Fruit fly (Drosophila melanogaster) whole organism, embryonic: ENCODE results near the gene ss.

ENCODE experiments used
- CG10565 ChIP-seq: fragments of 200-800 bp; sonication (Bioruptor generic); optimal IDR thresholded peaks from 3 replicates; lab custom pipeline; 2016; ENCODE audit warnings: missing biosample characterization, mild to moderate bottlenecking, missing genetic modification characterization
- CG12219 ChIP-seq: fragments of 200-800 bp; sonication (Bioruptor generic); optimal IDR thresholded peaks from 3 replicates; lab custom pipeline; 2018; ENCODE audit warnings: missing biosample characterization, mild to moderate bottlenecking, missing genetic modification characterization
- CG1233 ChIP-seq: fragments of 200-800 bp; sonication (Bioruptor generic); optimal IDR thresholded peaks from 4 replicates; lab custom pipeline; 2018; ENCODE audit warnings: missing biosample characterization, mild to moderate bottlenecking, missing genetic modification characterization
- CG12769 ChIP-seq: fragments of 200-800 bp; sonication (Bioruptor generic); optimal IDR thresholded peaks from 2 replicates; lab custom pipeline; 2019; ENCODE audit warnings: missing biosample characterization, mild to moderate bottlenecking, missing genetic modification characterization, moderate library complexity
- CG14050 ChIP-seq: fragments of 200-800 bp; sonication (Bioruptor generic); IDR thresholded peaks from 3 replicates; pipeline ENCODE4 v1.3.6; 2022; ENCODE audit warnings: missing biosample characterization, missing genetic modification characterization
- CG15479 ChIP-seq: fragments of 200-800 bp; sonication (Bioruptor generic); optimal IDR thresholded peaks from 3 replicates; lab custom pipeline; 2019; ENCODE audit warnings: missing biosample characterization, mild to moderate bottlenecking, missing genetic modification characterization, moderate library complexity
- CG17186 ChIP-seq: fragments of 200-800 bp; sonication (Bioruptor generic); optimal IDR thresholded peaks from 3 replicates; lab custom pipeline; 2017; ENCODE audit warnings: missing biosample characterization, missing genetic modification reagents, missing genetic modification characterization
- CG1832 ChIP-seq: fragments of 200-800 bp; sonication (Bioruptor generic); optimal IDR thresholded peaks from 2 replicates; lab custom pipeline; 2017; ENCODE audit warnings: missing biosample characterization, mild to moderate bottlenecking, missing genetic modification characterization, inconsistent platforms
- CG2116 ChIP-seq: fragments of 200-800 bp; sonication (Bioruptor generic); optimal IDR thresholded peaks from 3 replicates; lab custom pipeline; 2018; ENCODE audit warnings: missing biosample characterization, mild to moderate bottlenecking, missing genetic modification characterization
- CG2199 ChIP-seq: fragments of 200-800 bp; sonication (Bioruptor generic); IDR thresholded peaks from 3 replicates; pipeline ENCODE4 v1.3.6; 2022; ENCODE audit warnings: missing biosample characterization, missing genetic modification characterization
- CG2712 ChIP-seq: fragments of 200-800 bp; optimal IDR thresholded peaks from 3 replicates; lab custom pipeline; 2019; ENCODE audit warnings: missing biosample characterization, mild to moderate bottlenecking, missing genetic modification characterization, moderate library complexity
- CG30020 ChIP-seq: fragments of 200-800 bp; optimal IDR thresholded peaks from 2 replicates; lab custom pipeline; 2019; ENCODE audit warnings: missing biosample characterization, mild to moderate bottlenecking, missing genetic modification characterization, moderate library complexity
- CG32772 ChIP-seq: fragments of 200-800 bp; sonication (Bioruptor generic); IDR thresholded peaks from 2 replicates; pipeline ENCODE4 v1.3.6; 2022; ENCODE audit warnings: missing biosample characterization, missing genetic modification characterization
- CG33213 ChIP-seq: fragments of 200-800 bp; sonication (Bioruptor generic); optimal IDR thresholded peaks from 3 replicates; lab custom pipeline; 2016; ENCODE audit warnings: missing biosample characterization, missing genetic modification characterization
- CG3847 ChIP-seq: fragments of 200-800 bp; sonication (Bioruptor generic); IDR thresholded peaks from 2 replicates; pipeline ENCODE4 v1.3.6; 2022; ENCODE audit warnings: missing biosample characterization, missing genetic modification characterization
- CG4617 ChIP-seq: fragments of 200-800 bp; sonication (Bioruptor generic); optimal IDR thresholded peaks from 3 replicates; lab custom pipeline; 2016; ENCODE audit warnings: missing biosample characterization, missing genetic modification characterization, borderline replicate concordance
- CG4820 ChIP-seq: fragments of 200-800 bp; sonication (Bioruptor generic); optimal IDR thresholded peaks from 3 replicates; lab custom pipeline; 2016; ENCODE audit warnings: missing biosample characterization, missing genetic modification characterization
- CG7963 ChIP-seq: fragments of 200-800 bp; sonication (Bioruptor generic); IDR thresholded peaks from 3 replicates; pipeline ENCODE4 v1.3.6; 2022; ENCODE audit warnings: missing biosample characterization, missing genetic modification characterization; ENCODE audit not compliant: partially characterized antibody
- CG8359 ChIP-seq: fragments of 200-800 bp; sonication (Bioruptor generic); optimal IDR thresholded peaks from 2 replicates; lab custom pipeline; 2017; ENCODE audit warnings: missing biosample characterization, mild to moderate bottlenecking, missing genetic modification characterization, borderline replicate concordance
- CG8944 ChIP-seq: fragments of 200-800 bp; sonication (Bioruptor generic); optimal IDR thresholded peaks from 3 replicates; lab custom pipeline; 2016; ENCODE audit warnings: missing biosample characterization, missing genetic modification characterization
- CHES-1-like ChIP-seq: fragments of 200-800 bp; sonication (Bioruptor generic); optimal IDR thresholded peaks from 2 replicates; lab custom pipeline; 2016; ENCODE audit warnings: missing biosample characterization, missing genetic modification characterization
- Dp ChIP-seq: fragments of 200-800 bp; sonication (Bioruptor generic); optimal IDR thresholded peaks from 2 replicates; lab custom pipeline; 2018; ENCODE audit warnings: missing biosample characterization, mild to moderate bottlenecking, missing genetic modification characterization, moderate library complexity
- Dref ChIP-seq: fragments of 200-800 bp; sonication (Bioruptor generic); IDR thresholded peaks from 2 replicates; pipeline ENCODE4 v1.3.6; 2022; ENCODE audit warnings: missing biosample characterization, missing genetic modification characterization
- E2f2 ChIP-seq: fragments of 200-800 bp; sonication (Bioruptor generic); IDR thresholded peaks from 2 replicates; pipeline ENCODE4 v1.3.6; 2022; ENCODE audit warnings: missing biosample characterization, missing genetic modification characterization
- Ets97D ChIP-seq: fragments of 200-800 bp; sonication (Bioruptor generic); optimal IDR thresholded peaks from 3 replicates; lab custom pipeline; 2016; ENCODE audit warnings: missing biosample characterization, missing genetic modification characterization
- Hr78 ChIP-seq, 2 experiments: fragments of 200-800 bp in 1 of 2; fragments of >200 bp in 1 of 2; sonication (Bioruptor generic) in 1 of 2; optimal IDR thresholded peaks; 2 replicates each; lab custom pipeline; 2017 to 2019; ENCODE audit warnings: missing biosample characterization in 2 of 2, missing genetic modification characterization in 2 of 2, mild to moderate bottlenecking in 1 of 2, moderate library complexity in 1 of 2
- Kr ChIP-seq: fragments of 200-800 bp; sonication (Bioruptor generic); optimal IDR thresholded peaks from 2 replicates; lab custom pipeline; 2017; ENCODE audit warnings: missing biosample characterization, mild to moderate bottlenecking, missing genetic modification characterization
- MBD-R2 ChIP-seq: fragments of 200-800 bp; sonication (Bioruptor generic); IDR thresholded peaks from 2 replicates; pipeline ENCODE4 v1.3.6; 2022; ENCODE audit warnings: missing biosample characterization, missing genetic modification characterization
- MESR4 ChIP-seq: fragments of 200-800 bp; sonication (Bioruptor generic); optimal IDR thresholded peaks from 2 replicates; lab custom pipeline; 2018; ENCODE audit warnings: missing biosample characterization, mild to moderate bottlenecking, missing genetic modification characterization, moderate library complexity
- Nf-YC ChIP-seq: fragments of 200-800 bp; optimal IDR thresholded peaks from 3 replicates; lab custom pipeline; 2019; ENCODE audit warnings: missing biosample characterization, mild to moderate bottlenecking, missing genetic modification characterization, moderate library complexity
- Opbp ChIP-seq: fragments of 200-800 bp; sonication (Bioruptor generic); IDR thresholded peaks from 3 replicates; pipeline ENCODE4 v1.3.6; 2022; ENCODE audit warnings: missing biosample characterization, missing genetic modification characterization; ENCODE audit not compliant: partially characterized antibody
- Pdp1 ChIP-seq, 2 experiments: fragments of 200-800 bp; sonication (Bioruptor generic); optimal IDR thresholded peaks; 3 replicates each; lab custom pipeline; 2016; ENCODE audit warnings: missing biosample characterization in 2 of 2, missing genetic modification characterization in 2 of 2, mild to moderate bottlenecking in 1 of 2, moderate library complexity in 1 of 2
- Sin3A ChIP-seq: fragments of >200 bp; optimal IDR thresholded peaks from 2 replicates; lab custom pipeline; 2018
- Sry-δ ChIP-seq: fragments of 200-800 bp; sonication (Bioruptor generic); optimal IDR thresholded peaks from 2 replicates; lab custom pipeline; 2016; ENCODE audit warnings: missing biosample characterization, missing genetic modification characterization
- YL-1 ChIP-seq: fragments of 200-800 bp; sonication (Bioruptor generic); optimal IDR thresholded peaks from 3 replicates; lab custom pipeline; 2017; ENCODE audit warnings: missing biosample characterization, mild to moderate bottlenecking, missing genetic modification characterization
- amos ChIP-seq: fragments of 200-800 bp; sonication (Bioruptor generic); IDR thresholded peaks from 2 replicates; pipeline ENCODE4 v1.3.6; 2022; ENCODE audit warnings: missing biosample characterization, missing genetic modification characterization; ENCODE audit not compliant: partially characterized antibody
- bsh ChIP-seq, 2 experiments: fragments of 200-800 bp; sonication (Bioruptor generic); optimal IDR thresholded peaks; 2 replicates each; lab custom pipeline; 2017 to 2018; ENCODE audit warnings: mild to moderate bottlenecking in 2 of 2, missing biosample characterization in 2 of 2, missing genetic modification characterization in 2 of 2, moderate library complexity in 1 of 2
- crp ChIP-seq, 2 experiments: fragments of 200-800 bp; sonication (Bioruptor generic); optimal IDR thresholded peaks; 2 replicates in 1 of 2; 3 replicates in 1 of 2; lab custom pipeline; 2017; ENCODE audit warnings: missing biosample characterization in 2 of 2, missing genetic modification characterization in 2 of 2, mild to moderate bottlenecking in 1 of 2, moderate library complexity in 1 of 2
- dm ChIP-seq: fragments of 200-800 bp; sonication (Bioruptor generic); optimal IDR thresholded peaks from 3 replicates; lab custom pipeline; 2016; ENCODE audit warnings: missing biosample characterization, missing genetic modification characterization
- ftz-f1 ChIP-seq: fragments of 200-800 bp; sonication (Bioruptor generic); optimal IDR thresholded peaks from 2 replicates; lab custom pipeline; 2016; ENCODE audit warnings: missing biosample characterization, missing genetic modification characterization
- grau ChIP-seq: fragments of 200-800 bp; optimal IDR thresholded peaks from 3 replicates; lab custom pipeline; 2019; ENCODE audit warnings: missing biosample characterization, mild to moderate bottlenecking, missing genetic modification characterization, moderate library complexity
- grn ChIP-seq: fragments of 200-800 bp; sonication (Bioruptor generic); optimal IDR thresholded peaks from 3 replicates; lab custom pipeline; 2017; ENCODE audit warnings: missing biosample characterization, missing genetic modification characterization
- kay ChIP-seq: fragments of 200-800 bp; sonication (Bioruptor generic); optimal IDR thresholded peaks from 2 replicates; lab custom pipeline; 2016; ENCODE audit warnings: missing biosample characterization, missing genetic modification characterization
- lbe ChIP-seq: fragments of 200-800 bp; sonication (Bioruptor generic); optimal IDR thresholded peaks from 2 replicates; lab custom pipeline; 2016; ENCODE audit warnings: missing biosample characterization, mild to moderate bottlenecking, missing genetic modification characterization
- lilli ChIP-seq: fragments of 200-800 bp; sonication (Bioruptor generic); optimal IDR thresholded peaks from 3 replicates; lab custom pipeline; 2016; ENCODE audit warnings: missing biosample characterization, missing genetic modification characterization
- luna ChIP-seq: fragments of 200-800 bp; sonication (Bioruptor generic); optimal IDR thresholded peaks from 2 replicates; lab custom pipeline; 2016; ENCODE audit warnings: missing biosample characterization, missing genetic modification characterization
- phol ChIP-seq: fragments of 200-800 bp; sonication (Bioruptor generic); optimal IDR thresholded peaks from 3 replicates; lab custom pipeline; 2018; ENCODE audit warnings: missing biosample characterization, mild to moderate bottlenecking, missing genetic modification characterization, moderate library complexity
- pzg ChIP-seq: fragments of 200-800 bp; sonication (Bioruptor generic); optimal IDR thresholded peaks from 3 replicates; lab custom pipeline; 2018; ENCODE audit warnings: missing biosample characterization, mild to moderate bottlenecking, missing genetic modification characterization, moderate library complexity
- tap ChIP-seq: fragments of 200-800 bp; optimal IDR thresholded peaks from 3 replicates; lab custom pipeline; 2019; ENCODE audit warnings: missing biosample characterization, mild to moderate bottlenecking, missing genetic modification characterization, moderate library complexity
- wor ChIP-seq: fragments of 200-800 bp; sonication (Bioruptor generic); IDR thresholded peaks from 2 replicates; pipeline ENCODE4 v1.3.6; 2022; ENCODE audit warnings: missing biosample characterization, missing genetic modification characterization

Gene ss

dm6 chr3R:16359098-16359497 lies 44.4 kb downstream of the ss start, which contains the start of gene CG17931 (continued):
- peak; percentile 46 for TF ChIP-seq CG2116
- TF ChIP-seq grn: peak; percentile 8
- TF ChIP-seq crp (GFP tag; optimal IDR thresholded peaks at IDR 0.05; lab: Kevin White, UChicago): peak in 1 of 2 experiments; percentile 79
- no peak for TF ChIP-seq CG12219 (GFP tag; lab: Kevin White, UChicago)
- no peak for TF ChIP-seq bsh (GFP tag; optimal IDR thresholded peaks at IDR 0.05; lab: Kevin White, UChicago)
- TF ChIP-seq CG3847 (GFP tag; lab: Robert Waterston, UW): peak; percentile 32; the same call in 1 of the 2 replicates
- TF ChIP-seq MESR4 (GFP tag; lab: Kevin White, UChicago): peak; percentile 97
- peak; percentile 44 for TF ChIP-seq CG2712 (tag; lab: Kevin White, UChicago)
- TF ChIP-seq CG33213 (GFP tag; lab: Kevin White, UChicago): peak; percentile 35
- TF ChIP-seq Dref (GFP tag; lab: Robert Waterston, UW): peak; percentile 53
- no peak for TF ChIP-seq luna (GFP tag; lab: Kevin White, UChicago)
- TF ChIP-seq CG4820 (GFP tag; lab: Kevin White, UChicago): no peak
- TF ChIP-seq tap (tag; lab: Kevin White, UChicago): peak; percentile 31
- no peak for TF ChIP-seq CG1832 (GFP tag; lab: Kevin White, UChicago)
- peak; percentile 13 for TF ChIP-seq CG8359
- TF ChIP-seq ftz-f1 (GFP tag; lab: Kevin White, UChicago): peak; percentile 10
- TF ChIP-seq Ets97D (GFP tag; lab: Kevin White, UChicago): peak; percentile 82
- TF ChIP-seq CG30020: peak; percentile 50
- peak; percentile 62 for TF ChIP-seq YL-1
- TF ChIP-seq grau (tag; lab: Kevin White, UChicago): peak; percentile 37
- peak; percentile 83 for TF ChIP-seq MBD-R2 (GFP tag; lab: Robert Waterston, UW)
- peak; percentile 10 for TF ChIP-seq CG15479 (GFP tag; lab: Kevin White, UChicago)
- TF ChIP-seq Nf-YC: peak; percentile 39
- peak; percentile 31 for TF ChIP-seq kay (GFP tag; lab: Kevin White, UChicago)
- TF ChIP-seq Pdp1 (GFP tag; optimal IDR thresholded peaks at IDR 0.05; lab: Kevin White, UChicago): peak in 1 of 2 experiments; percentile 58
- TF ChIP-seq CG12769 (tag; lab: Kevin White, UChicago): peak; percentile 14
- peak; percentile 2 for TF ChIP-seq dm (GFP tag; lab: Kevin White, UChicago)
- TF ChIP-seq Hr78 (GFP tag; optimal IDR thresholded peaks at IDR 0.05; lab: Kevin White, UChicago): no peak
- peak; percentile 97 for TF ChIP-seq CG4617 (GFP tag; lab: Kevin White, UChicago)
- TF ChIP-seq Sin3A (lab: Kevin White, UChicago): peak; percentile 27
- TF ChIP-seq CG8944 (GFP tag; lab: Kevin White, UChicago): no peak
- TF ChIP-seq E2f2 (GFP tag; lab: Robert Waterston, UW): peak; percentile 91
- peak; percentile 88 for TF ChIP-seq Dp
- peak; percentile 43 for TF ChIP-seq lbe (GFP tag; lab: Kevin White, UChicago)
- TF ChIP-seq amos (GFP tag; lab: Robert Waterston, UW): peak; percentile 3; the same call in 1 of the 2 replicates
- TF ChIP-seq Kr: no peak
- peak; percentile 79 for TF ChIP-seq phol (tag; lab: Kevin White, UChicago)
- TF ChIP-seq Opbp (GFP tag; lab: Robert Waterston, UW): peak; percentile 56; the same call in 2 of the 3 replicates
- no peak for TF ChIP-seq CG10565 (GFP tag; lab: Kevin White, UChicago)
- peak; percentile 21 for TF ChIP-seq lilli (GFP tag; lab: Kevin White, UChicago)
- peak; percentile 20 for TF ChIP-seq CHES-1-like
- TF ChIP-seq Sry-δ (GFP tag; lab: Kevin White, UChicago): peak; percentile 49
- no peak for TF ChIP-seq wor
- peak; percentile 95 for TF ChIP-seq pzg
- TF ChIP-seq CG7963: no peak
- TF ChIP-seq CG1233 (GFP tag; lab: Kevin White, UChicago): no peak
- no peak for TF ChIP-seq CG32772
- peak; percentile 78 for TF ChIP-seq CG2199 (GFP tag; lab: Robert Waterston, UW)
- TF ChIP-seq CG17186 (GFP tag; lab: Kevin White, UChicago): peak; percentile 92
- TF ChIP-seq CG14050 (GFP tag; lab: Robert Waterston, UW): no peak
